Worm (Caenorhabditis elegans) whole organism, L2 larva: Measurements from ENCODE around the gene grl-7.

ENCODE experiments used
- C34F6.9 ChIP-seq: fragments of 150-350 bp; optimal IDR thresholded peaks from 2 replicates; lab custom pipeline; 2014; ENCODE audit warnings: missing biosample characterization, missing genetic modification characterization
- R02D3.7 ChIP-seq: fragments of 150-350 bp; optimal IDR thresholded peaks from 2 replicates; lab custom pipeline; 2014; ENCODE audit warnings: missing biosample characterization, missing genetic modification characterization
- ZK546.5 ChIP-seq: sonication (generic microtip); optimal IDR thresholded peaks from 2 replicates; lab custom pipeline; 2017; ENCODE audit warnings: missing biosample characterization, missing genetic modification characterization
- alr-1 ChIP-seq: fragments of 150-350 bp; optimal IDR thresholded peaks from 2 replicates; lab custom pipeline; 2014; ENCODE audit warnings: missing biosample characterization, missing genetic modification characterization
- aly-2 ChIP-seq: fragments of 150-350 bp; optimal IDR thresholded peaks from 2 replicates; lab custom pipeline; 2014; ENCODE audit warnings: missing biosample characterization, missing genetic modification characterization
- ama-1 ChIP-seq: fragments of 150-350 bp; optimal IDR thresholded peaks from 2 replicates; lab custom pipeline; 2018; ENCODE audit warnings: inconsistent platforms
- blmp-1 ChIP-seq: sonication (generic microtip); optimal IDR thresholded peaks from 2 replicates; lab custom pipeline; 2017; ENCODE audit warnings: missing genetic modification characterization, mild to moderate bottlenecking, missing compliant biosample characterization, antibody characterized with exemption, moderate library complexity; ENCODE audit not compliant: insufficient read depth
- ceh-82 ChIP-seq: fragments of 150-350 bp; optimal IDR thresholded peaks from 2 replicates; lab custom pipeline; 2014; ENCODE audit warnings: missing biosample characterization, missing genetic modification characterization
- crh-2 ChIP-seq: sonication (generic microtip); optimal IDR thresholded peaks from 2 replicates; lab custom pipeline; 2017; ENCODE audit warnings: missing biosample characterization, missing genetic modification characterization
- dmd-4 ChIP-seq: sonication (generic microtip); optimal IDR thresholded peaks from 2 replicates; lab custom pipeline; 2017; ENCODE audit warnings: missing biosample characterization, missing genetic modification characterization
- egl-27 ChIP-seq: sonication (generic microtip); optimal IDR thresholded peaks from 3 replicates; lab custom pipeline; 2017; ENCODE audit warnings: missing biosample characterization, missing genetic modification reagents, missing genetic modification characterization
- elt-1 ChIP-seq: fragments of 150-350 bp; optimal IDR thresholded peaks from 2 replicates; lab custom pipeline; 2014; ENCODE audit warnings: missing biosample characterization, missing genetic modification characterization
- elt-3 ChIP-seq: sonication (generic microtip); optimal IDR thresholded peaks from 2 replicates; lab custom pipeline; 2017; ENCODE audit warnings: missing biosample characterization, missing genetic modification characterization
- fos-1 ChIP-seq: fragments of 150-350 bp; optimal IDR thresholded peaks from 2 replicates; lab custom pipeline; 2014; ENCODE audit warnings: missing biosample characterization, missing genetic modification characterization
- lin-11 ChIP-seq: fragments of 150-350 bp; sonication (generic microtip); optimal IDR thresholded peaks from 2 replicates; lab custom pipeline; 2014; ENCODE audit warnings: missing biosample characterization, missing genetic modification characterization, inconsistent platforms, mixed read lengths
- lin-13 ChIP-seq: fragments of 150-350 bp; optimal IDR thresholded peaks from 2 replicates; lab custom pipeline; 2014; ENCODE audit warnings: missing biosample characterization, missing genetic modification reagents, missing genetic modification characterization
- lin-39 ChIP-seq: fragments of 150-350 bp; optimal IDR thresholded peaks from 2 replicates; lab custom pipeline; 2014; ENCODE audit warnings: missing biosample characterization, missing genetic modification reagents, missing genetic modification characterization
- lsy-2 ChIP-seq, 2 experiments: fragments of 150-350 bp in 1 of 2; sonication (generic microtip) in 1 of 2; optimal IDR thresholded peaks; 2 replicates each; lab custom pipeline; 2014 to 2017; ENCODE audit warnings: missing biosample characterization in 2 of 2, missing genetic modification characterization in 2 of 2
- mab-5 ChIP-seq: fragments of 150-350 bp; optimal IDR thresholded peaks from 2 replicates; lab custom pipeline; 2014; ENCODE audit warnings: missing biosample characterization, missing genetic modification characterization
- mbf-1 ChIP-seq: sonication (generic microtip); optimal IDR thresholded peaks from 2 replicates; lab custom pipeline; 2017; ENCODE audit warnings: missing biosample characterization, missing genetic modification characterization
- nhr-10 ChIP-seq: sonication (generic microtip); optimal IDR thresholded peaks from 2 replicates; lab custom pipeline; 2017; ENCODE audit warnings: missing biosample characterization, missing genetic modification characterization
- nhr-11 ChIP-seq: fragments of 150-350 bp; optimal IDR thresholded peaks from 2 replicates; lab custom pipeline; 2014; ENCODE audit warnings: missing biosample characterization, missing genetic modification characterization
- nhr-129 ChIP-seq: fragments of 150-350 bp; optimal IDR thresholded peaks from 2 replicates; lab custom pipeline; 2014; ENCODE audit warnings: missing biosample characterization, missing genetic modification characterization
- nhr-21 ChIP-seq: fragments of 150-350 bp; optimal IDR thresholded peaks from 2 replicates; lab custom pipeline; 2014; ENCODE audit warnings: missing biosample characterization, missing genetic modification characterization
- nhr-23 ChIP-seq: fragments of 150-350 bp; optimal IDR thresholded peaks from 2 replicates; lab custom pipeline; 2014; ENCODE audit warnings: missing biosample characterization, missing genetic modification reagents, missing genetic modification characterization
- nhr-237 ChIP-seq: fragments of 150-350 bp; optimal IDR thresholded peaks from 2 replicates; lab custom pipeline; 2014; ENCODE audit warnings: missing biosample characterization, missing genetic modification characterization
- nhr-25 ChIP-seq: fragments of 150-350 bp; sonication (generic microtip); optimal IDR thresholded peaks from 3 replicates; lab custom pipeline; 2014; ENCODE audit warnings: missing biosample characterization, missing genetic modification characterization
- nhr-6 ChIP-seq: fragments of 150-350 bp; optimal IDR thresholded peaks from 2 replicates; lab custom pipeline; 2014; ENCODE audit warnings: missing biosample characterization, missing genetic modification characterization
- nhr-77 ChIP-seq: fragments of 150-350 bp; optimal IDR thresholded peaks from 2 replicates; lab custom pipeline; 2014; ENCODE audit warnings: missing biosample characterization, missing genetic modification characterization
- peb-1 ChIP-seq: fragments of 150-350 bp; optimal IDR thresholded peaks from 2 replicates; lab custom pipeline; 2014; ENCODE audit warnings: missing biosample characterization, missing genetic modification characterization
- skn-1 ChIP-seq: sonication (generic microtip); optimal IDR thresholded peaks from 2 replicates; lab custom pipeline; 2017; ENCODE audit warnings: missing biosample characterization, missing genetic modification characterization
- sma-3 ChIP-seq: sonication (generic microtip); optimal IDR thresholded peaks from 2 replicates; lab custom pipeline; 2016; ENCODE audit warnings: missing genetic modification reagents, missing genetic modification characterization, missing compliant biosample characterization
- snpc-4 ChIP-seq: fragments of 150-350 bp; optimal IDR thresholded peaks from 2 replicates; lab custom pipeline; 2014; ENCODE audit warnings: missing biosample characterization, missing genetic modification characterization
- unc-39 ChIP-seq: fragments of 150-350 bp; optimal IDR thresholded peaks from 2 replicates; lab custom pipeline; 2014; ENCODE audit warnings: missing biosample characterization, missing genetic modification characterization
- unc-55 ChIP-seq: fragments of 150-350 bp; sonication (generic microtip); optimal IDR thresholded peaks from 3 replicates; lab custom pipeline; 2014; ENCODE audit warnings: missing biosample characterization, missing genetic modification reagents, missing genetic modification characterization
- unc-62 ChIP-seq: fragments of 150-350 bp; optimal IDR thresholded peaks from 2 replicates; lab custom pipeline; 2014; ENCODE audit warnings: missing biosample characterization, missing genetic modification reagents, missing genetic modification characterization
- zag-1 ChIP-seq: fragments of 150-350 bp; optimal IDR thresholded peaks from 2 replicates; lab custom pipeline; 2014; ENCODE audit warnings: missing biosample characterization, missing genetic modification characterization
- ztf-11 ChIP-seq: sonication (generic microtip); optimal IDR thresholded peaks from 2 replicates; lab custom pipeline; 2017; ENCODE audit warnings: missing biosample characterization, missing genetic modification characterization
- ztf-4 ChIP-seq: fragments of 150-350 bp; optimal IDR thresholded peaks from 2 replicates; lab custom pipeline; 2014; ENCODE audit warnings: missing biosample characterization, missing genetic modification characterization

The grl-7 gene

ce11 chrV:11375150-11375792 lies 28.5 kb upstream of the grl-7 start, which contains the start of gene cnb-1 (continued):
- no peak for TF ChIP-seq alr-1 (tag; lab: Kevin White, UChicago)
- TF ChIP-seq ztf-4 (tag; lab: Kevin White, UChicago): peak; percentile 33
- TF ChIP-seq nhr-23 (tag; lab: Kevin White, UChicago): no peak
- no peak for TF ChIP-seq dmd-4 (tag; lab: Kevin White, UChicago)
- no peak for TF ChIP-seq lin-39
- TF ChIP-seq mab-5 (tag; lab: Kevin White, UChicago): peak; percentile 53
- TF ChIP-seq nhr-237 (tag; lab: Kevin White, UChicago): no peak
- no peak for TF ChIP-seq elt-3 (tag; lab: Kevin White, UChicago)
- peak; percentile 39 for TF ChIP-seq fos-1 (tag; lab: Kevin White, UChicago)
- TF ChIP-seq nhr-25 (tag; lab: Kevin White, UChicago): no peak
- TF ChIP-seq lin-13: no peak
- no peak for TF ChIP-seq unc-62 (GFP tag; lab: Kevin White, UChicago)
- peak; percentile 53 for TF ChIP-seq nhr-129 (tag; lab: Kevin White, UChicago)
- TF ChIP-seq nhr-6 (tag; lab: Kevin White, UChicago): peak; percentile 26
- no peak for TF ChIP-seq nhr-10 (tag; lab: Kevin White, UChicago)
- no peak for TF ChIP-seq ama-1 (lab: Kevin White, UChicago)
- no peak for TF ChIP-seq R02D3.7
- TF ChIP-seq, all 48 proteins: peak for 18

- TF ChIP-seq zag-1 (tag; lab: Kevin White, UChicago) (no peak), unc-55 (GFP tag; lab: Kevin White, UChicago) (no peak), unc-39 (tag; lab: Kevin White, UChicago) (no peak), ZK546.5 (tag; lab: Kevin White, UChicago) (no peak), elt-1 (tag; lab: Kevin White, UChicago) (no peak), aly-2 (no peak), ceh-82 (tag; lab: Kevin White, UChicago) (no peak), mbf-1 (tag; lab: Kevin White, UChicago) (no peak), ztf-11 (no peak), snpc-4 (no peak), R02D3.7 (no peak), lsy-2 (tag; optimal IDR thresholded peaks at IDR 0.05; lab: Kevin White, UChicago) (no peak), nhr-23 (tag; lab: Kevin White, UChicago) (no peak), lin-11 (no peak), nhr-21 (tag; lab: Kevin White, UChicago) (no peak)
These were observed 27.1 kb upstream of the grl-7 start for ce11 chrV:11373918-11374317.

ce11 chrV:11372284-11372878 lies 25.6 kb upstream of the grl-7 start:
- TF ChIP-seq ztf-4 (tag; lab: Kevin White, UChicago) (no peak), alr-1 (tag; lab: Kevin White, UChicago) (no peak), nhr-6 (tag; lab: Kevin White, UChicago) (no peak), lin-39 (no peak), skn-1 (tag; lab: Kevin White, UChicago) (no peak), aly-2 (no peak), unc-55 (GFP tag; lab: Kevin White, UChicago) (no peak), zag-1 (tag; lab: Kevin White, UChicago) (no peak)

DNA sequence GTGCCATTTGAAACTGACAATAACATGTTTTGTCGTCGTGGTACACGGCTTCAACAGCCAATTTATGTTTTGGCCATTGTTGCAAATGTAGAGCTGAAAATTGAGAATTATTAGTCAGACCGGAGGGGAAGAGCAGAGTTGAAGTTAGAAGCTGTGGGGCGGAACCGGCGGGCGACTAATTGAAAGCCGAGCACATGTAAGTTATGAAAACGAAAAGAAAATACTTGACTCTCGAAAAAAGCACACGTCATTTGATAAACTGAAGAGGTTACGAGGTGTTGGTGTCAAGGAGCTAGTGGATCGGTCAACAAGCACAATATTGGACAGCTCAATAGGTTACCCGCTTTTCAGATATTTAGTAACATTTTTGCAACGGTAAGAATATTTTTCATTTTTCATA lies 19.3 kb upstream of the grl-7 start, which contains the start of gene dop-5:
TSS of gene dop-5 (minus strand) at position 101 of the 400 bp plus-strand sequence.
- TF ChIP-seq egl-27 (tag; lab: Kevin White, UChicago) (no peak), fos-1 (tag; lab: Kevin White, UChicago) (no peak), crh-2 (no peak), elt-3 (tag; lab: Kevin White, UChicago) (no peak), nhr-11 (tag; lab: Kevin White, UChicago) (no peak)
- TF ChIP-seq, all 48 proteins: peak for 0

- TF ChIP-seq peb-1 (tag; lab: Kevin White, UChicago) (no peak), ZK546.5 (tag; lab: Kevin White, UChicago) (no peak), R02D3.7 (no peak), alr-1 (tag; lab: Kevin White, UChicago) (no peak), nhr-21 (tag; lab: Kevin White, UChicago) (no peak), ama-1 (lab: Kevin White, UChicago) (no peak), mab-5 (tag; lab: Kevin White, UChicago) (no peak), C34F6.9 (tag; lab: Kevin White, UChicago) (no peak), nhr-23 (tag; lab: Kevin White, UChicago) (no peak), sma-3 (GFP tag; lab: Kevin White, UChicago) (no peak), nhr-237 (tag; lab: Kevin White, UChicago) (no peak), unc-62 (GFP tag; lab: Kevin White, UChicago) (no peak), elt-1 (tag; lab: Kevin White, UChicago) (no peak), nhr-129 (tag; lab: Kevin White, UChicago) (no peak), nhr-77 (tag; lab: Kevin White, UChicago) (no peak), blmp-1 (tag; lab: Kevin White, UChicago) (no peak), fos-1 (tag; lab: Kevin White, UChicago) (no peak), zag-1 (tag; lab: Kevin White, UChicago) (no peak), mbf-1 (tag; lab: Kevin White, UChicago) (no peak), ztf-11 (no peak)
These were observed 16.8 kb upstream of the grl-7 start for ce11 chrV:11363575-11363974.
